Fruit fly (Drosophila melanogaster) ovary, adult (tissue): ENCODE measurements around the gene cyr.

Source experiments
- CG17801 ChIP-seq: fragments of 200-800 bp; optimal IDR thresholded peaks from 2 replicates; lab custom pipeline; 2019; ENCODE audit warnings: missing biosample characterization, mild to moderate bottlenecking, missing genetic modification characterization, moderate library complexity; ENCODE audit not compliant: partially characterized antibody

The cyr gene

dm6 chrX:8100026-8100825, 35.3 kb downstream of the cyr start:
- peak; percentile 20 for TF ChIP-seq CG17801 (GFP tag; lab: Kevin White, UChicago)

dm6 chrX:8093722-8094177, 41.8 kb downstream of the cyr start, which contains the start of gene UbcE2H:
TSS of gene UbcE2H (minus strand) at chrX:8094064.
- no peak for TF ChIP-seq CG17801 (GFP tag; lab: Kevin White, UChicago)

dm6 chrX:8092893-8093721, 42.4 kb downstream of the cyr start:
- TF ChIP-seq CG17801 (GFP tag; lab: Kevin White, UChicago): peak; percentile 22

dm6 chrX:8092075-8092682, 43.3 kb downstream of the cyr start:
- TF ChIP-seq CG17801 (GFP tag; lab: Kevin White, UChicago): peak; percentile 98

dm6 chrX:8091017-8091620, 44.4 kb downstream of the cyr start:
- peak; percentile 90 for TF ChIP-seq CG17801 (GFP tag; lab: Kevin White, UChicago)

dm6 chrX:8087113-8087512, 48.4 kb downstream of the cyr start, which contains the start of gene CG2256:
TSS of gene CG2256 (minus strand) at chrX:8087213.
- no peak for TF ChIP-seq CG17801 (GFP tag; lab: Kevin White, UChicago)

dm6 chrX:8081427-8082185, 53.9 kb downstream of the cyr start, which contains the start of gene Ldsdh1:
TSS of gene Ldsdh1 (minus strand) at chrX:8081605.
- TF ChIP-seq CG17801 (GFP tag; lab: Kevin White, UChicago): no peak

- no peak for TF ChIP-seq CG17801 (GFP tag; lab: Kevin White, UChicago)
Observed at dm6 chrX:8080174-8080573, 55.3 kb downstream of the cyr start.

- TF ChIP-seq CG17801 (GFP tag; lab: Kevin White, UChicago): no peak
Observed at dm6 chrX:8075300-8075927, 60.1 kb downstream of the cyr start, which contains the start of the genes Upf2 and CG1571. TSS of gene Upf2 (minus strand) at chrX:8075466. TSS of gene CG1571 (plus strand) at chrX:8075877.
